Fruit fly (Drosophila melanogaster) whole organism, embryonic: ENCODE data around the gene CG1494.

ENCODE experiments used
- CG10274 ChIP-seq: fragments of 200-800 bp; sonication (Bioruptor generic); optimal IDR thresholded peaks from 3 replicates; lab custom pipeline; 2017; ENCODE audit warnings: missing biosample characterization, mild to moderate bottlenecking, missing genetic modification characterization
- CG10543 ChIP-seq: fragments of 200-800 bp; sonication (Bioruptor generic); optimal IDR thresholded peaks from 3 replicates; lab custom pipeline; 2017; ENCODE audit warnings: missing biosample characterization, mild to moderate bottlenecking, missing genetic modification characterization, moderate library complexity
- CG11695 ChIP-seq: fragments of 200-800 bp; sonication (Bioruptor generic); IDR thresholded peaks from 3 replicates; pipeline ENCODE4 v1.3.6; 2022; ENCODE audit warnings: missing biosample characterization, missing genetic modification characterization
- CG12391 ChIP-seq: fragments of 200-800 bp; sonication (Bioruptor generic); optimal IDR thresholded peaks from 3 replicates; lab custom pipeline; 2018; ENCODE audit warnings: missing biosample characterization, mild to moderate bottlenecking, missing genetic modification characterization, moderate library complexity
- CG15601 ChIP-seq: fragments of 200-800 bp; sonication (Bioruptor generic); optimal IDR thresholded peaks from 3 replicates; lab custom pipeline; 2019; ENCODE audit warnings: missing biosample characterization, mild to moderate bottlenecking, missing genetic modification characterization, moderate library complexity
- CG15696 ChIP-seq: fragments of 200-800 bp; sonication (Bioruptor generic); optimal IDR thresholded peaks from 2 replicates; lab custom pipeline; 2019; ENCODE audit warnings: missing biosample characterization, mild to moderate bottlenecking, missing genetic modification characterization, moderate library complexity
- CG2678 ChIP-seq: fragments of 200-800 bp; sonication (Bioruptor generic); optimal IDR thresholded peaks from 3 replicates; lab custom pipeline; 2019; ENCODE audit warnings: missing biosample characterization, mild to moderate bottlenecking, missing genetic modification characterization, moderate library complexity
- CG31224 ChIP-seq: fragments of 200-800 bp; sonication (Bioruptor generic); IDR thresholded peaks from 2 replicates; pipeline ENCODE4 v1.3.6; 2022; ENCODE audit warnings: missing biosample characterization, missing genetic modification characterization
- CG3281 ChIP-seq: fragments of 200-800 bp; sonication (Bioruptor generic); optimal IDR thresholded peaks from 3 replicates; lab custom pipeline; 2017; ENCODE audit warnings: missing biosample characterization, mild to moderate bottlenecking, missing genetic modification characterization
- CG3847 ChIP-seq: fragments of 200-800 bp; sonication (Bioruptor generic); IDR thresholded peaks from 2 replicates; pipeline ENCODE4 v1.3.6; 2022; ENCODE audit warnings: missing biosample characterization, missing genetic modification characterization
- CG4328 ChIP-seq: fragments of 200-800 bp; sonication (Bioruptor generic); optimal IDR thresholded peaks from 3 replicates; lab custom pipeline; 2017; ENCODE audit warnings: missing biosample characterization, missing genetic modification reagents, missing genetic modification characterization
- CG4360 ChIP-seq: fragments of 200-800 bp; sonication (Bioruptor generic); IDR thresholded peaks from 2 replicates; pipeline ENCODE4 v1.3.6; 2022; ENCODE audit warnings: missing biosample characterization, missing genetic modification characterization
- CG6272 ChIP-seq: fragments of 200-800 bp; sonication (Bioruptor generic); IDR thresholded peaks from 2 replicates; pipeline ENCODE4 v1.3.6; 2022; ENCODE audit warnings: missing biosample characterization, missing genetic modification characterization
- CG6654 ChIP-seq: fragments of 200-800 bp; sonication (Bioruptor generic); optimal IDR thresholded peaks from 2 replicates; lab custom pipeline; 2017; ENCODE audit warnings: missing biosample characterization, mild to moderate bottlenecking, missing genetic modification characterization
- CG6683 ChIP-seq: fragments of 200-800 bp; sonication (Bioruptor generic); optimal IDR thresholded peaks from 2 replicates; lab custom pipeline; 2017; ENCODE audit warnings: missing biosample characterization, mild to moderate bottlenecking, missing genetic modification characterization, missing genetic modification reagents
- CG7357 ChIP-seq: fragments of 200-800 bp; sonication (Bioruptor generic); IDR thresholded peaks from 3 replicates; pipeline ENCODE4 v1.3.6; 2022; ENCODE audit warnings: missing biosample characterization, missing genetic modification characterization
- CG8281 ChIP-seq: fragments of 200-800 bp; sonication (Bioruptor generic); optimal IDR thresholded peaks from 2 replicates; lab custom pipeline; 2018; ENCODE audit warnings: missing biosample characterization, mild to moderate bottlenecking, missing genetic modification characterization, moderate library complexity
- CG8388 ChIP-seq: fragments of 200-800 bp; sonication (Bioruptor generic); optimal IDR thresholded peaks from 2 replicates; lab custom pipeline; 2019; ENCODE audit warnings: missing biosample characterization, mild to moderate bottlenecking, missing genetic modification characterization, moderate library complexity
- CG9215 ChIP-seq: fragments of 200-800 bp; sonication (Bioruptor generic); IDR thresholded peaks from 2 replicates; pipeline ENCODE4 v1.3.6; 2022; ENCODE audit warnings: missing biosample characterization, missing genetic modification characterization
- CG9609 ChIP-seq: fragments of 200-800 bp; sonication (Bioruptor generic); optimal IDR thresholded peaks from 3 replicates; lab custom pipeline; 2016; ENCODE audit warnings: missing biosample characterization, missing genetic modification characterization
- CG9932 ChIP-seq: fragments of 200-800 bp; sonication (Bioruptor generic); IDR thresholded peaks from 2 replicates; pipeline ENCODE4 v1.3.6; 2022; ENCODE audit warnings: missing biosample characterization, missing genetic modification characterization
- Drgx ChIP-seq: fragments of 200-800 bp; sonication (Bioruptor generic); IDR thresholded peaks from 2 replicates; pipeline ENCODE4 v1.3.6; 2022; ENCODE audit warnings: missing biosample characterization, missing genetic modification characterization
- E2f2 ChIP-seq: fragments of 200-800 bp; sonication (Bioruptor generic); IDR thresholded peaks from 2 replicates; pipeline ENCODE4 v1.3.6; 2022; ENCODE audit warnings: missing biosample characterization, missing genetic modification characterization
- Ets65A ChIP-seq: fragments of 200-800 bp; sonication (Bioruptor generic); peaks from one replicate; lab custom pipeline; 2016; ENCODE audit warnings: missing biosample characterization, missing genetic modification characterization
- Hr3 ChIP-seq: fragments of 200-800 bp; sonication (Bioruptor generic); optimal IDR thresholded peaks from 3 replicates; lab custom pipeline; 2016; ENCODE audit warnings: missing biosample characterization, missing genetic modification characterization
- Hsf ChIP-seq: fragments of 200-800 bp; sonication (Bioruptor generic); optimal IDR thresholded peaks from 3 replicates; lab custom pipeline; 2016; ENCODE audit warnings: missing biosample characterization, missing genetic modification characterization
- Nf-YB ChIP-seq: fragments of 200-800 bp; sonication (Bioruptor generic); optimal IDR thresholded peaks from 3 replicates; lab custom pipeline; 2019; ENCODE audit warnings: missing biosample characterization, mild to moderate bottlenecking, missing genetic modification characterization, moderate library complexity
- Pdp1 ChIP-seq, 2 experiments: fragments of 200-800 bp; sonication (Bioruptor generic); optimal IDR thresholded peaks; 3 replicates each; lab custom pipeline; 2016; ENCODE audit warnings: missing biosample characterization in 2 of 2, missing genetic modification characterization in 2 of 2, mild to moderate bottlenecking in 1 of 2, moderate library complexity in 1 of 2
- Scr ChIP-seq: fragments of 200-800 bp; sonication (Bioruptor generic); IDR thresholded peaks from 2 replicates; pipeline ENCODE4 v1.3.6; 2022; ENCODE audit warnings: missing biosample characterization, missing genetic modification characterization; ENCODE audit not compliant: partially characterized antibody
- aop ChIP-seq: fragments of 200-800 bp; sonication (Bioruptor generic); IDR thresholded peaks from 2 replicates; pipeline ENCODE4 v1.3.6; 2022; ENCODE audit warnings: missing biosample characterization, missing genetic modification characterization
- cg ChIP-seq: fragments of 200-800 bp; sonication (Bioruptor generic); optimal IDR thresholded peaks from 3 replicates; lab custom pipeline; 2019; ENCODE audit warnings: missing biosample characterization, mild to moderate bottlenecking, missing genetic modification characterization, moderate library complexity
- chm ChIP-seq: fragments of 200-800 bp; sonication (Bioruptor generic); IDR thresholded peaks from 2 replicates; pipeline ENCODE4 v1.3.6; 2022; ENCODE audit warnings: missing biosample characterization, missing genetic modification characterization
- crc ChIP-seq: fragments of 200-800 bp; sonication (Bioruptor generic); optimal IDR thresholded peaks from 2 replicates; lab custom pipeline; 2016; ENCODE audit warnings: missing biosample characterization, missing genetic modification characterization
- crp ChIP-seq, 2 experiments: fragments of 200-800 bp; sonication (Bioruptor generic); optimal IDR thresholded peaks; 2 replicates in 1 of 2; 3 replicates in 1 of 2; lab custom pipeline; 2017; ENCODE audit warnings: missing biosample characterization in 2 of 2, missing genetic modification characterization in 2 of 2, mild to moderate bottlenecking in 1 of 2, moderate library complexity in 1 of 2
- dpn ChIP-seq, 2 experiments: fragments of 200-800 bp; sonication (Bioruptor generic); optimal IDR thresholded peaks; 3 replicates each; lab custom pipeline; 2016; ENCODE audit warnings: missing biosample characterization in 2 of 2, missing genetic modification characterization in 2 of 2
- ewg ChIP-seq: fragments of 200-800 bp; sonication (Bioruptor generic); optimal IDR thresholded peaks from 3 replicates; lab custom pipeline; 2017; ENCODE audit warnings: mild to moderate bottlenecking, missing biosample characterization, missing genetic modification reagents, missing genetic modification characterization
- gsb-n ChIP-seq: fragments of 200-800 bp; sonication (Bioruptor generic); optimal IDR thresholded peaks from 3 replicates; lab custom pipeline; 2018; ENCODE audit warnings: missing biosample characterization, mild to moderate bottlenecking, missing genetic modification characterization
- knrl ChIP-seq: fragments of 200-800 bp; sonication (Bioruptor generic); IDR thresholded peaks from 3 replicates; pipeline ENCODE4 v1.3.6; 2022; ENCODE audit warnings: missing biosample characterization, missing genetic modification characterization; ENCODE audit not compliant: partially characterized antibody
- nerfin-2 ChIP-seq: fragments of 200-800 bp; sonication (Bioruptor generic); IDR thresholded peaks from 2 replicates; pipeline ENCODE4 v1.3.6; 2022; ENCODE audit warnings: missing biosample characterization, missing genetic modification characterization; ENCODE audit not compliant: partially characterized antibody
- pfk ChIP-seq: fragments of 200-800 bp; sonication (Bioruptor generic); optimal IDR thresholded peaks from 2 replicates; lab custom pipeline; 2018; ENCODE audit warnings: missing biosample characterization, mild to moderate bottlenecking, missing genetic modification characterization, moderate library complexity
- pnt ChIP-seq: fragments of 200-800 bp; sonication (Bioruptor generic); optimal IDR thresholded peaks from 3 replicates; lab custom pipeline; 2016; ENCODE audit warnings: missing biosample characterization, missing genetic modification characterization
- sd ChIP-seq: fragments of 200-800 bp; sonication (Bioruptor generic); optimal IDR thresholded peaks from 3 replicates; lab custom pipeline; 2018; ENCODE audit warnings: missing biosample characterization, mild to moderate bottlenecking, missing genetic modification characterization, moderate library complexity
- sqz ChIP-seq: fragments of 200-800 bp; sonication (Bioruptor generic); optimal IDR thresholded peaks from 3 replicates; lab custom pipeline; 2018; ENCODE audit warnings: missing biosample characterization, mild to moderate bottlenecking, missing genetic modification characterization
- ssp ChIP-seq: fragments of 200-800 bp; sonication (Bioruptor generic); IDR thresholded peaks from 2 replicates; pipeline ENCODE4 v1.3.6; 2022; ENCODE audit warnings: missing biosample characterization, missing genetic modification characterization
- stc ChIP-seq: fragments of 200-800 bp; sonication (Bioruptor generic); IDR thresholded peaks from 2 replicates; pipeline ENCODE4 v1.3.6; 2022; ENCODE audit warnings: missing biosample characterization, missing genetic modification characterization
- tgo ChIP-seq: fragments of 200-800 bp; sonication (Bioruptor generic); IDR thresholded peaks from 3 replicates; pipeline ENCODE4 v1.3.6; 2022; ENCODE audit warnings: missing biosample characterization, missing genetic modification characterization
- unc-4 ChIP-seq: fragments of 200-800 bp; sonication (Bioruptor generic); IDR thresholded peaks from 2 replicates; pipeline ENCODE4 v1.3.6; 2022; ENCODE audit warnings: missing biosample characterization, missing genetic modification characterization; ENCODE audit not compliant: partially characterized antibody
- zf30C ChIP-seq: fragments of 200-800 bp; sonication (Bioruptor generic); optimal IDR thresholded peaks from 3 replicates; lab custom pipeline; 2018; ENCODE audit warnings: missing biosample characterization, mild to moderate bottlenecking, missing genetic modification characterization

The CG1494 gene

DNA sequence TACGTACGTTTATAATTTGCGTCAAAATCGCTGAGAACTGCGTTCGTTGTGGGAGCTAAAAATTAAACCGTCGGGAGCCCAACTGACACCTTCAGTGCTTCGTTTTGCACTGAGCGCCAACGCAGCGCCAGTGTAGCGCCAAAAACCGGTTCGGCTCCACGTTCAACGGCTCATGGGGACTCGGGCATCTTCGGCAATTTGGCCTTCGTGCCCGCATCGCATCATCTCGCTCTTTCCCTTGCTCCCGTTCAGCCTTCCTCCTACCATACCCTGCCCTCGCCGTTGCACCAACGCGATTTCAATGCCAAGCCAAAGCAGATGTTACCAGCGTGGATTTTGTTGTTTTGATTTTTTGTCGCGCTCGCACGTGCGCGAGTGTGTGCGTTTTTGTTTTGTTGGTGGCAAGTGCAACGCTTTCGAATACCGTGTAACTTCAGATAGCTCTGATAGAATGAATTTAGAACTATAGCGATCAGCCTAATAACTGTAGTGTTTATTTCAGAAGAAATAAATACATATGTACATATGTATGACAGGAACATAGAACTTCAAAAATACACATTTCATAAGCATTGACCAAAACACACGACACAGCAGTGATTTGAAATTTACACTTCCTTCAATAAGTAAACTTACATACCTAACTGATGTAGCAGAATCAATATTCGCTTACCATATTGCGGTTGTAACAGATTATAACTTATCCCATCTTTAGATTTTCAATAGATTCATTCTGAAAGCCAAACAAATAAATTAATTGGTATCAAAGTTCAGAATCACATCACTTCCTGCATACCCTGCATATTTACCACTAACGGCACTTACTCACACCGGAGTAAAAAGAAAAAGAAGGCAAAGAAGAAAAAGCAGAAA lies 3.8 kb upstream of the CG1494 start, which contains the start of gene Mnr (continued):
- TF ChIP-seq CG4360 (GFP tag; lab: Robert Waterston, UW) (no peak), CG8281 (tag; lab: Kevin White, UChicago) (no peak), CG31224 (no peak), CG15601 (tag; lab: Kevin White, UChicago) (no peak), CG7357 (GFP tag; lab: Robert Waterston, UW) (no peak), chm (GFP tag; lab: Robert Waterston, UW) (no peak; the same call in 1 of the 2 replicates), pfk (GFP tag; lab: Kevin White, UChicago) (no peak), dpn (GFP tag; optimal IDR thresholded peaks at IDR 0.05; lab: Kevin White, UChicago) (no peak), CG8388 (GFP tag; lab: Kevin White, UChicago) (peak; percentile 70), CG4328 (no peak), crp (GFP tag; optimal IDR thresholded peaks at IDR 0.05; lab: Kevin White, UChicago) (no peak), Hsf (GFP tag; lab: Kevin White, UChicago) (no peak), crc (GFP tag; lab: Kevin White, UChicago) (no peak), sqz (GFP tag; lab: Kevin White, UChicago) (no peak), Hr3 (GFP tag; lab: Kevin White, UChicago) (no peak), CG9215 (GFP tag; lab: Robert Waterston, UW) (no peak; the same call in 1 of the 2 replicates), CG15696 (tag; lab: Kevin White, UChicago) (no peak), Pdp1 (GFP tag; optimal IDR thresholded peaks at IDR 0.05; lab: Kevin White, UChicago) (peak in 1 of 2 experiments; percentile 38), CG9609 (GFP tag; lab: Kevin White, UChicago) (no peak), Nf-YB (GFP tag; lab: Kevin White, UChicago) (no peak), CG6654 (no peak), unc-4 (GFP tag; lab: Robert Waterston, UW) (no peak), cg (GFP tag; lab: Kevin White, UChicago) (peak; percentile 57), CG6683 (GFP tag; lab: Kevin White, UChicago) (no peak), CG11695 (GFP tag; lab: Robert Waterston, UW) (no peak), tgo (GFP tag; lab: Robert Waterston, UW) (no peak), CG10543 (GFP tag; lab: Kevin White, UChicago) (peak; percentile 86), stc (GFP tag; lab: Robert Waterston, UW) (no peak), Drgx (peak; percentile 39; the same call in 1 of the 2 replicates), CG2678 (tag; lab: Kevin White, UChicago) (peak; percentile 13), sd (tag; lab: Kevin White, UChicago) (peak; percentile 32), CG6272 (GFP tag; lab: Robert Waterston, UW) (no peak), knrl (GFP tag; lab: Robert Waterston, UW) (0 out of 3 replicates have a peak, but pooled peaks have one; percentile 30), Ets65A (GFP tag; lab: Kevin White, UChicago) (no peak), CG10274 (no peak), aop (GFP tag; lab: Robert Waterston, UW) (no peak), CG3281 (GFP tag; lab: Kevin White, UChicago) (no peak), ssp (GFP tag; lab: Robert Waterston, UW) (no peak; the same call in 1 of the 2 replicates), CG12391 (tag; lab: Kevin White, UChicago) (no peak), CG3847 (GFP tag; lab: Robert Waterston, UW) (no peak), CG9932 (GFP tag; lab: Robert Waterston, UW) (no peak; the same call in 1 of the 2 replicates), pnt (GFP tag; lab: Kevin White, UChicago) (no peak), zf30C (GFP tag; lab: Kevin White, UChicago) (no peak), ewg (GFP tag; lab: Kevin White, UChicago) (no peak), gsb-n (no peak), E2f2 (peak; percentile 15; the same call in 1 of the 2 replicates), Scr (GFP tag; lab: Robert Waterston, UW) (peak; percentile 32; the same call in 1 of the 2 replicates), nerfin-2 (GFP tag; lab: Robert Waterston, UW) (no peak)
